Fruit fly (Drosophila melanogaster) whole organism, embryonic: Measurements from ENCODE around the gene chif.

Experiments used
- B-H2 ChIP-seq: fragments of 200-800 bp; sonication (Bioruptor generic); optimal IDR thresholded peaks from 2 replicates; lab custom pipeline; 2018; ENCODE audit warnings: missing biosample characterization, mild to moderate bottlenecking, missing genetic modification characterization
- CG11093 ChIP-seq: fragments of 200-800 bp; sonication (Bioruptor generic); IDR thresholded peaks from 3 replicates; pipeline ENCODE4 v1.3.6; 2022; ENCODE audit warnings: missing biosample characterization, missing genetic modification characterization
- CG11247 ChIP-seq: fragments of 200-800 bp; sonication (Bioruptor generic); IDR thresholded peaks from 2 replicates; pipeline ENCODE4 v1.3.6; 2022; ENCODE audit warnings: missing biosample characterization, missing genetic modification characterization
- CG11456 ChIP-seq: fragments of 200-800 bp; sonication (Bioruptor generic); IDR thresholded peaks from 3 replicates; pipeline ENCODE4 v1.3.6; 2022; ENCODE audit warnings: missing biosample characterization, missing genetic modification characterization
- CG13424 ChIP-seq: fragments of 200-800 bp; sonication (Bioruptor generic); optimal IDR thresholded peaks from 2 replicates; lab custom pipeline; 2019; ENCODE audit warnings: missing biosample characterization, mild to moderate bottlenecking, missing genetic modification characterization, moderate library complexity
- CG14860 ChIP-seq: fragments of 200-800 bp; sonication (Bioruptor generic); IDR thresholded peaks from 3 replicates; pipeline ENCODE4 v1.3.6; 2022; ENCODE audit warnings: missing biosample characterization, missing genetic modification characterization; ENCODE audit not compliant: partially characterized antibody
- CG15011 ChIP-seq: fragments of 200-800 bp; sonication (Bioruptor generic); optimal IDR thresholded peaks from 3 replicates; lab custom pipeline; 2018; ENCODE audit warnings: missing biosample characterization, mild to moderate bottlenecking, missing genetic modification characterization
- CG15479 ChIP-seq: fragments of 200-800 bp; sonication (Bioruptor generic); optimal IDR thresholded peaks from 3 replicates; lab custom pipeline; 2019; ENCODE audit warnings: missing biosample characterization, mild to moderate bottlenecking, missing genetic modification characterization, moderate library complexity
- CG16815 ChIP-seq: fragments of 200-800 bp; sonication (Bioruptor generic); optimal IDR thresholded peaks from 3 replicates; lab custom pipeline; 2017; ENCODE audit warnings: missing biosample characterization, mild to moderate bottlenecking, missing genetic modification characterization
- CG31365 ChIP-seq: fragments of 200-800 bp; sonication (Bioruptor generic); optimal IDR thresholded peaks from 2 replicates; lab custom pipeline; 2018; ENCODE audit warnings: missing biosample characterization, mild to moderate bottlenecking, missing genetic modification characterization
- CG32772 ChIP-seq: fragments of 200-800 bp; sonication (Bioruptor generic); IDR thresholded peaks from 2 replicates; pipeline ENCODE4 v1.3.6; 2022; ENCODE audit warnings: missing biosample characterization, missing genetic modification characterization
- CG3281 ChIP-seq: fragments of 200-800 bp; sonication (Bioruptor generic); optimal IDR thresholded peaks from 3 replicates; lab custom pipeline; 2017; ENCODE audit warnings: missing biosample characterization, mild to moderate bottlenecking, missing genetic modification characterization
- CG4282 ChIP-seq: fragments of 200-800 bp; sonication (Bioruptor generic); optimal IDR thresholded peaks from 2 replicates; lab custom pipeline; 2016; ENCODE audit warnings: missing biosample characterization, missing genetic modification characterization
- CG6254 ChIP-seq: fragments of 200-800 bp; sonication (Bioruptor generic); optimal IDR thresholded peaks from 3 replicates; lab custom pipeline; 2017; ENCODE audit warnings: mild to moderate bottlenecking, missing biosample characterization, missing genetic modification reagents, missing genetic modification characterization
- CG6683 ChIP-seq: fragments of 200-800 bp; sonication (Bioruptor generic); optimal IDR thresholded peaks from 2 replicates; lab custom pipeline; 2017; ENCODE audit warnings: missing biosample characterization, mild to moderate bottlenecking, missing genetic modification characterization, missing genetic modification reagents
- CG6765 ChIP-seq: fragments of 200-800 bp; sonication (Bioruptor generic); optimal IDR thresholded peaks from 3 replicates; lab custom pipeline; 2017; ENCODE audit warnings: missing biosample characterization, mild to moderate bottlenecking, missing genetic modification characterization
- CG7357 ChIP-seq: fragments of 200-800 bp; sonication (Bioruptor generic); IDR thresholded peaks from 3 replicates; pipeline ENCODE4 v1.3.6; 2022; ENCODE audit warnings: missing biosample characterization, missing genetic modification characterization
- CG8478 ChIP-seq: fragments of >200 bp; optimal IDR thresholded peaks from 2 replicates; lab custom pipeline; 2018
- CG8944 ChIP-seq: fragments of 200-800 bp; sonication (Bioruptor generic); optimal IDR thresholded peaks from 3 replicates; lab custom pipeline; 2016; ENCODE audit warnings: missing biosample characterization, missing genetic modification characterization
- Dip3 ChIP-seq: fragments of 200-800 bp; sonication (Bioruptor generic); optimal IDR thresholded peaks from 3 replicates; lab custom pipeline; 2016; ENCODE audit warnings: missing biosample characterization, missing genetic modification characterization
- Doc3 ChIP-seq: fragments of 200-800 bp; sonication (Bioruptor generic); IDR thresholded peaks from 3 replicates; pipeline ENCODE4 v1.3.6; 2022; ENCODE audit warnings: missing biosample characterization, missing genetic modification characterization; ENCODE audit not compliant: partially characterized antibody
- Drgx ChIP-seq: fragments of 200-800 bp; sonication (Bioruptor generic); IDR thresholded peaks from 2 replicates; pipeline ENCODE4 v1.3.6; 2022; ENCODE audit warnings: missing biosample characterization, missing genetic modification characterization
- Ets65A ChIP-seq: fragments of 200-800 bp; sonication (Bioruptor generic); peaks from one replicate; lab custom pipeline; 2016; ENCODE audit warnings: missing biosample characterization, missing genetic modification characterization
- HLH3B ChIP-seq: fragments of 200-800 bp; sonication (Bioruptor generic); IDR thresholded peaks from 2 replicates; pipeline ENCODE4 v1.3.6; 2022; ENCODE audit warnings: missing biosample characterization, missing genetic modification characterization
- Hey ChIP-seq: fragments of 200-800 bp; sonication (Bioruptor generic); optimal IDR thresholded peaks from 3 replicates; lab custom pipeline; 2018; ENCODE audit warnings: missing biosample characterization, mild to moderate bottlenecking, missing genetic modification characterization
- Lpt ChIP-seq: fragments of >200 bp; optimal IDR thresholded peaks from 2 replicates; lab custom pipeline; 2018; ENCODE audit warnings: missing biosample characterization, missing genetic modification characterization
- Mes4 ChIP-seq: fragments of 200-800 bp; sonication (Bioruptor generic); optimal IDR thresholded peaks from 2 replicates; lab custom pipeline; 2016; ENCODE audit warnings: missing biosample characterization, missing genetic modification characterization
- Mrtf ChIP-seq: fragments of 200-800 bp; sonication (Bioruptor generic); IDR thresholded peaks from 3 replicates; pipeline ENCODE4 v1.3.6; 2022; ENCODE audit warnings: missing biosample characterization, missing genetic modification characterization
- Sox100B ChIP-seq: fragments of 200-800 bp; sonication (Bioruptor generic); optimal IDR thresholded peaks from 3 replicates; lab custom pipeline; 2018; ENCODE audit warnings: missing biosample characterization, mild to moderate bottlenecking, missing genetic modification characterization
- Sry-β ChIP-seq: fragments of 200-800 bp; sonication (Bioruptor generic); optimal IDR thresholded peaks from 2 replicates; lab custom pipeline; 2018; ENCODE audit warnings: missing biosample characterization, mild to moderate bottlenecking, missing genetic modification characterization, moderate library complexity
- ato ChIP-seq: fragments of 200-800 bp; sonication (Bioruptor generic); IDR thresholded peaks from 2 replicates; pipeline ENCODE4 v1.3.6; 2022; ENCODE audit warnings: missing biosample characterization, missing genetic modification characterization; ENCODE audit not compliant: partially characterized antibody
- eve ChIP-seq, 2 experiments: fragments of >200 bp; optimal IDR thresholded peaks; 2 replicates each; lab custom pipeline; 2017; ENCODE audit warnings: missing biosample characterization in 2 of 2, missing genetic modification characterization in 2 of 2
- fd64A ChIP-seq: fragments of 200-800 bp; sonication (Bioruptor generic); optimal IDR thresholded peaks from 3 replicates; lab custom pipeline; 2018; ENCODE audit warnings: missing biosample characterization, mild to moderate bottlenecking, missing genetic modification characterization
- gce ChIP-seq: fragments of 200-800 bp; sonication (Bioruptor generic); IDR thresholded peaks from 3 replicates; pipeline ENCODE4 v1.3.6; 2022; ENCODE audit warnings: missing biosample characterization, missing genetic modification characterization
- lola ChIP-seq, 3 experiments: fragments of >200 bp in 2 of 3; fragments of 200-800 bp in 1 of 3; sonication (Bioruptor generic) in 1 of 3; optimal IDR thresholded peaks; 2 replicates each; lab custom pipeline; 2017 to 2019; ENCODE audit warnings: missing biosample characterization in 3 of 3, missing genetic modification characterization in 3 of 3, mild to moderate bottlenecking in 1 of 3, moderate library complexity in 1 of 3
- luna ChIP-seq: fragments of 200-800 bp; sonication (Bioruptor generic); optimal IDR thresholded peaks from 2 replicates; lab custom pipeline; 2016; ENCODE audit warnings: missing biosample characterization, missing genetic modification characterization
- maf-S ChIP-seq: fragments of 200-800 bp; sonication (Bioruptor generic); optimal IDR thresholded peaks from 2 replicates; lab custom pipeline; 2016; ENCODE audit warnings: missing biosample characterization, missing genetic modification characterization
- nerfin-2 ChIP-seq: fragments of 200-800 bp; sonication (Bioruptor generic); IDR thresholded peaks from 2 replicates; pipeline ENCODE4 v1.3.6; 2022; ENCODE audit warnings: missing biosample characterization, missing genetic modification characterization; ENCODE audit not compliant: partially characterized antibody
- nom ChIP-seq: fragments of 200-800 bp; sonication (Bioruptor generic); optimal IDR thresholded peaks from 2 replicates; lab custom pipeline; 2017; ENCODE audit warnings: missing biosample characterization, missing genetic modification characterization, mild to moderate bottlenecking, moderate library complexity, missing genetic modification reagents
- pfk ChIP-seq: fragments of 200-800 bp; sonication (Bioruptor generic); optimal IDR thresholded peaks from 2 replicates; lab custom pipeline; 2018; ENCODE audit warnings: missing biosample characterization, mild to moderate bottlenecking, missing genetic modification characterization, moderate library complexity
- ranshi ChIP-seq: fragments of 200-800 bp; sonication (Bioruptor generic); IDR thresholded peaks from 2 replicates; pipeline ENCODE4 v1.3.6; 2022; ENCODE audit warnings: missing biosample characterization, missing genetic modification characterization
- rib ChIP-seq: fragments of 200-800 bp; sonication (Bioruptor generic); IDR thresholded peaks from 2 replicates; pipeline ENCODE4 v1.3.6; 2022; ENCODE audit warnings: missing biosample characterization, missing genetic modification characterization
- tll ChIP-seq, 2 experiments: fragments of 200-800 bp in 1 of 2; fragments of >200 bp in 1 of 2; sonication (Bioruptor generic) in 1 of 2; optimal IDR thresholded peaks; 2 replicates each; lab custom pipeline; 2017 to 2019; ENCODE audit warnings: missing biosample characterization in 2 of 2, missing genetic modification characterization in 2 of 2, mild to moderate bottlenecking in 1 of 2, moderate library complexity in 1 of 2
- vnd ChIP-seq: fragments of 200-800 bp; sonication (Bioruptor generic); IDR thresholded peaks from 3 replicates; pipeline ENCODE4 v1.3.6; 2022; ENCODE audit warnings: missing biosample characterization, missing genetic modification characterization; ENCODE audit not compliant: partially characterized antibody
- zen ChIP-seq: fragments of 200-800 bp; sonication (Bioruptor generic); optimal IDR thresholded peaks from 3 replicates; lab custom pipeline; 2018; ENCODE audit warnings: missing biosample characterization, mild to moderate bottlenecking, missing genetic modification characterization, moderate library complexity

The chif gene

dm6 chr2L:16356249-16357025 lies 4.0 kb upstream of the chif start, which contains the start of gene CaBP1 (continued):
- TF ChIP-seq CG14860 (GFP tag; lab: Robert Waterston, UW) (peak; percentile 84), Sry-β (GFP tag; lab: Kevin White, UChicago) (no peak), CG32772 (GFP tag; lab: Robert Waterston, UW) (no peak), fd64A (GFP tag; lab: Kevin White, UChicago) (no peak), CG16815 (GFP tag; lab: Kevin White, UChicago) (no peak), CG15011 (GFP tag; lab: Kevin White, UChicago) (no peak), Lpt (no peak), CG3281 (no peak), ato (GFP tag; lab: Robert Waterston, UW) (peak; percentile 81), gce (GFP tag; lab: Robert Waterston, UW) (no peak), CG7357 (GFP tag; lab: Robert Waterston, UW) (no peak), CG4282 (GFP tag; lab: Kevin White, UChicago) (no peak), CG31365 (tag; lab: Kevin White, UChicago) (no peak), CG6683 (GFP tag; lab: Kevin White, UChicago) (no peak), CG8944 (GFP tag; lab: Kevin White, UChicago) (no peak), CG11247 (GFP tag; lab: Robert Waterston, UW) (no peak), pfk (GFP tag; lab: Kevin White, UChicago) (no peak), Dip3 (GFP tag; lab: Kevin White, UChicago) (no peak), maf-S (no peak), lola (GFP tag; optimal IDR thresholded peaks at IDR 0.05; lab: Kevin White, UChicago) (no peak), Hey (tag; lab: Kevin White, UChicago) (no peak), Mrtf (GFP tag; lab: Robert Waterston, UW) (no peak), B-H2 (GFP tag; lab: Kevin White, UChicago) (no peak), luna (no peak), CG13424 (no peak), Drgx (GFP tag; lab: Robert Waterston, UW) (no peak), HLH3B (GFP tag; lab: Robert Waterston, UW) (no peak), CG11456 (GFP tag; lab: Robert Waterston, UW) (no peak), Ets65A (GFP tag; lab: Kevin White, UChicago) (no peak), nerfin-2 (GFP tag; lab: Robert Waterston, UW) (peak; percentile 84), CG6254 (no peak), CG11093 (GFP tag; lab: Robert Waterston, UW) (no peak), vnd (peak; percentile 93), CG8478 (no peak)
- TF ChIP-seq, all 482 proteins: peak for 81

DNA sequence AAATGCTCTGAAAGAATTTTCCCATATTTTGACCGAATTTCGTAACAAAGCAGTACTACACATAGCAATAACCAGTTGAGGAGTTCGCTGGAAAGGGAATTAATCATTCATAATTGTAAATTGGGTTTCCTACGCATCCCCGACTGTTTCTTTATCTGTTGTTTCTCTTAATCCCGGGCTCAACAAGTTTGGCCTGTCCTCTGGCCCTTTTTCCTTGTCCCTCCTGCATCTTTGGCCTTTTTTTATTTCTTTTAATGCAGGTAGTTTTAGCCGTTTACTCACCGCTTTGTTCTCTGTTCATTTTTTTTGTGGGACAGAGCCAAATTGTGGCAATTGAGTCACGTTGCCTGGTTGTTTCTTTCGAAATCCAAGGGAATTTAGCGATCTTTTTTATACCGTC lies 1.3 kb upstream of the chif start:
- TF ChIP-seq ranshi (GFP tag; lab: Robert Waterston, UW), result no peak
- TF ChIP-seq rib (GFP tag; lab: Robert Waterston, UW), result 0 out of 2 replicates have a peak, but pooled peaks have one; percentile 13
- TF ChIP-seq zen (tag; lab: Kevin White, UChicago), result peak; percentile 17
- TF ChIP-seq nom, result peak; percentile 17
- no peak for TF ChIP-seq Sox100B (GFP tag; lab: Kevin White, UChicago)
- peak in 1 of 2 experiments; percentile 63 for TF ChIP-seq eve (GFP tag; optimal IDR thresholded peaks at IDR 0.05; lab: Kevin White, UChicago)
- TF ChIP-seq CG15479 (GFP tag; lab: Kevin White, UChicago), result peak; percentile 25
- TF ChIP-seq Mes4 (GFP tag; lab: Kevin White, UChicago), result no peak
- no peak for TF ChIP-seq Doc3 (GFP tag; lab: Robert Waterston, UW)
- peak in 1 of 2 experiments; percentile 32 for TF ChIP-seq tll (GFP tag; optimal IDR thresholded peaks at IDR 0.05; lab: Kevin White, UChicago)
- no peak for TF ChIP-seq CG6765 (GFP tag; lab: Kevin White, UChicago)
